Fruit fly (Drosophila melanogaster): Measurements from ENCODE around the gene CTCF.

The CTCF gene

DNA sequence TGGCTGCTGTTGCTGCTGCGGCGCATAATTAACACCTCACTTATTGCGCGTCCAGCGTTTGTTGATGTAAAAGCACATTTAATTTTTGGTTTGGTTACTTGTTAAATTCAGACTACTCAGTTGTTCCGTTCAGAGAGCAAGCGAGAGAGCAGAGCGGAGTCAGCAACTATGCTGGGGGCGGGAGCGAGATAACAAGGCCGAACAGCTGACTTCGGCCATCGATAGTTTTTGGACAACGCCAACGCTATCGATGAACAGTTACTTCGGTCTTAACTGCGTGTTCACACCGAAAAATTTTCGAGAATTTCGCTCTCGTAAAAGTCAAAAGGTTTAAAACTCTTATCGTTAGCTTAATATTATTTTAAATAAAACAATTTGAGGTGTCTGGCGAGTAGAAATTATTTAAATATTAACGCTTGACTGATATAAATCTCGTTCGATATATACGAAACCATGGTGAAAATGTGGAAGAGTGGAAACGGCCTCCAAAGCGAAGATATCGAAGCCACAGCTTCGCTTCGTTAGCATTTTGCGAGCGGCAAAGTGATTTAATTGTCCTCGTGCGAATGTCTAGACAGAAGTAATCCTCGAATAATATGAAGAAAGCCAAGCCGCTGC lies 25.0 kb upstream of the CTCF start, which contains the start of the genes SMSr and smid (continued):
- TF ChIP-seq ham (GFP tag; IDR thresholded peaks at IDR 0.05) = no peak
- peak; percentile 70 for TF ChIP-seq Ets97D (GFP tag; optimal IDR thresholded peaks at IDR 0.05)
- TF ChIP-seq CoRest (tag; optimal IDR thresholded peaks at IDR 0.05) = peak; percentile 79
- TF ChIP-seq jumu (GFP tag; optimal IDR thresholded peaks at IDR 0.05) = peak; percentile 51
- TF ChIP-seq Mes4 (GFP tag; optimal IDR thresholded peaks at IDR 0.05) = no peak
- TF ChIP-seq Neu2 (GFP tag; optimal IDR thresholded peaks at IDR 0.05; ENCODE audit: borderline replicate concordance) = no peak
- peak; percentile 78 for TF ChIP-seq sna (GFP tag; IDR thresholded peaks at IDR 0.05; ENCODE audit: partially characterized antibody)
- TF ChIP-seq Jarid2 (GFP tag; optimal IDR thresholded peaks at IDR 0.05) = no peak
- TF ChIP-seq CG12769 (tag; optimal IDR thresholded peaks at IDR 0.05) = no peak
- peak; percentile 53 for TF ChIP-seq CG10209 (GFP tag; optimal IDR thresholded peaks at IDR 0.05)
- peak; percentile 52 for TF ChIP-seq HmgZ (tag; optimal IDR thresholded peaks at IDR 0.05)
- TF ChIP-seq B-H1 (GFP tag; IDR thresholded peaks at IDR 0.05) = no peak; the same call in 2 of the 3 replicates
- TF ChIP-seq HHEX (GFP tag; optimal IDR thresholded peaks at IDR 0.05) = no peak
- no peak for TF ChIP-seq tio (GFP tag; optimal IDR thresholded peaks at IDR 0.05)
- TF ChIP-seq Antp (GFP tag; optimal IDR thresholded peaks at IDR 0.05) = peak; percentile 52
- TF ChIP-seq run (tag; optimal IDR thresholded peaks at IDR 0.05) = no peak
- peak; percentile 24 for TF ChIP-seq CG3163 (GFP tag; optimal IDR thresholded peaks at IDR 0.05)
- peak; percentile 62 for TF ChIP-seq Dip3 (GFP tag; optimal IDR thresholded peaks at IDR 0.05)
- peak; percentile 45 for TF ChIP-seq az2 (GFP tag; optimal IDR thresholded peaks at IDR 0.05)
- no peak for TF ChIP-seq unpg (GFP tag; optimal IDR thresholded peaks at IDR 0.05)
- no peak for TF ChIP-seq Oaz (GFP tag; IDR thresholded peaks at IDR 0.05)
- TF ChIP-seq CG8089 (GFP tag; optimal IDR thresholded peaks at IDR 0.05) = peak; percentile 47
- no peak for TF ChIP-seq NK7.1 (GFP tag; optimal IDR thresholded peaks at IDR 0.05)
- no peak for TF ChIP-seq CG10565 (GFP tag; optimal IDR thresholded peaks at IDR 0.05)
- TF ChIP-seq chif (GFP tag; optimal IDR thresholded peaks at IDR 0.05) = peak; percentile 4 to 63
- no peak for TF ChIP-seq CG11398 (GFP tag; optimal IDR thresholded peaks at IDR 0.05)
- peak; percentile 91 for TF ChIP-seq vnd (GFP tag; IDR thresholded peaks at IDR 0.05; ENCODE audit: partially characterized antibody)
- TF ChIP-seq Xbp1 (GFP tag; optimal IDR thresholded peaks at IDR 0.05) = peak; percentile 72
- no peak for TF ChIP-seq gcm2 (GFP tag; optimal IDR thresholded peaks at IDR 0.05)
- TF ChIP-seq Max (GFP tag; optimal IDR thresholded peaks at IDR 0.05) = peak; percentile 74
- TF ChIP-seq bsh (GFP tag; optimal IDR thresholded peaks at IDR 0.05) = peak in 1 of 2 experiments; percentile 47
- TF ChIP-seq Deaf1 (tag; optimal IDR thresholded peaks at IDR 0.05) = peak; percentile 72
- TF ChIP-seq CG7987 (GFP tag; optimal IDR thresholded peaks at IDR 0.05) = peak; percentile 26
- peak; percentile 45 for TF ChIP-seq nerfin-1 (tag; optimal IDR thresholded peaks at IDR 0.05)
- peak; percentile 30 for TF ChIP-seq pum (GFP tag; optimal IDR thresholded peaks at IDR 0.05)
- no peak for TF ChIP-seq caup (GFP tag; optimal IDR thresholded peaks at IDR 0.05; ENCODE audit: severe bottlenecking)
- TF ChIP-seq CrebB (tag; optimal IDR thresholded peaks at IDR 0.05) = peak; percentile 2
- TF ChIP-seq CG9797 (GFP tag; optimal IDR thresholded peaks at IDR 0.05) = peak; percentile 42
- TF ChIP-seq Fer3 (tag; optimal IDR thresholded peaks at IDR 0.05) = peak; percentile 39
- peak; percentile 52 for TF ChIP-seq CTCF (GFP tag; optimal IDR thresholded peaks at IDR 0.05)
- no peak for TF ChIP-seq CG14667 (GFP tag; IDR thresholded peaks at IDR 0.05)
- no peak for TF ChIP-seq CG4707 (GFP tag; optimal IDR thresholded peaks at IDR 0.05)
- TF ChIP-seq CG14441 (GFP tag; IDR thresholded peaks at IDR 0.05) = peak; percentile 44
- TF ChIP-seq HLHmδ (GFP tag; optimal IDR thresholded peaks at IDR 0.05) = peak; percentile 4
- peak; percentile 92 for TF ChIP-seq CG13287 (GFP tag; IDR thresholded peaks at IDR 0.05; ENCODE audit: partially characterized antibody)
- no peak for TF ChIP-seq ttk (GFP tag; IDR thresholded peaks at IDR 0.05)
- no peak for TF ChIP-seq dati (GFP tag; IDR thresholded peaks at IDR 0.05)
- no peak for TF ChIP-seq cad (GFP tag; optimal IDR thresholded peaks at IDR 0.05)
- TF ChIP-seq CG17361 (GFP tag; IDR thresholded peaks at IDR 0.05) = peak; percentile 82
- no peak for TF ChIP-seq exex (tag; optimal IDR thresholded peaks at IDR 0.05)
